Worm (Caenorhabditis elegans): ENCODE data around the gene F55C5.10.

DNA sequence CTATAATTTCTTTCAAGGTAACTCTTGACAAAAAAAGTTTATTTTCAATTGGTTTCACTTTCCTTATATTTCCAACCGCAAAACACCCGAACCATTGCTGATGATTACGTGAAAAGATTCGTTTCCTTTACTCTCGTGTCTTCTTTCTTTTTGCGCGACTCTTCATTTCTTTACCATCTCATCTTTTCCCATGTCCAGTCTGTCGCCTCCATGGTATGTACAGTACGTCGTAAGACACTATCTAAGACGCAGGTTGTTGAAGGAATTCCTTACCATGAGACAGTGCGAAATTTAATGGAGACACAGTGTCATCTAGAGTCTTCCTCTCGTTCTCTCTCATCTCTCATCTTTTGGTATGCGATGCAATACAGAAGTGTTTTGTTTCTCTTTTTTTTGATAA is 16.9 kb downstream of the F55C5.10 start:
- TF ChIP-seq hmg-4 (GFP tag; optimal IDR thresholded peaks at IDR 0.05) (no peak), F13C5.2 (tag; optimal IDR thresholded peaks at IDR 0.05) (no peak), hnd-1 (tag; optimal IDR thresholded peaks at IDR 0.05) (no peak), ets-7 (tag; optimal IDR thresholded peaks at IDR 0.05) (no peak), aly-1 (tag; optimal IDR thresholded peaks at IDR 0.05) (no peak), ama-1 (optimal IDR thresholded peaks at IDR 0.05) (no peak), tra-4 (tag; optimal IDR thresholded peaks at IDR 0.05) (no peak), flt-1 (GFP tag; IDR thresholded peaks at IDR 0.05) (no peak), pes-1 (GFP tag; IDR thresholded peaks at IDR 0.05) (no peak), tbx-11 (GFP tag; IDR thresholded peaks at IDR 0.05) (no peak), ceh-13 (GFP tag; optimal IDR thresholded peaks at IDR 0.05) (no peak), sea-1 (GFP tag; conservative IDR thresholded peaks at IDR 0.05) (no peak), B0310.2 (tag; optimal IDR thresholded peaks at IDR 0.05) (no peak)

All from whole organism, early embryonic.